Fruit fly (Drosophila melanogaster): ENCODE results near the gene Vps16B.
A peak's percentile ranks its signal among the peaks of the same experiment; 100 is the strongest.

Vps16B gene

dm6 chr3R:29772795-29773331, 43.4 kb downstream of the Vps16B start (continued):
- TF ChIP-seq PHDP (tag; optimal IDR thresholded peaks at IDR 0.05) (no peak), Meics (GFP tag; optimal IDR thresholded peaks at IDR 0.05) (no peak), CG6254 (GFP tag; optimal IDR thresholded peaks at IDR 0.05) (peak; percentile 23), CG9876 (GFP tag; optimal IDR thresholded peaks at IDR 0.05) (no peak), sna (GFP tag; IDR thresholded peaks at IDR 0.05; ENCODE audit: partially characterized antibody) (peak; percentile 47), twi (tag; optimal IDR thresholded peaks at IDR 0.05) (no peak), Ada2b (GFP tag; IDR thresholded peaks at IDR 0.05) (no peak), ara (GFP tag; IDR thresholded peaks at IDR 0.05) (0 out of 2 replicates have a peak, but pooled peaks have one; percentile 25), nom (GFP tag; optimal IDR thresholded peaks at IDR 0.05) (peak; percentile 75), Neu2 (GFP tag; optimal IDR thresholded peaks at IDR 0.05; ENCODE audit: borderline replicate concordance) (no peak), oc (tag; optimal IDR thresholded peaks at IDR 0.05) (peak; percentile 61), CG14710 (tag; optimal IDR thresholded peaks at IDR 0.05) (no peak), gcm2 (GFP tag; optimal IDR thresholded peaks at IDR 0.05) (no peak), CG11456 (GFP tag; IDR thresholded peaks at IDR 0.05) (no peak), Doc2 (GFP tag; IDR thresholded peaks at IDR 0.05) (no peak), CG1529 (GFP tag; optimal IDR thresholded peaks at IDR 0.05) (no peak), Hr51 (GFP tag; optimal IDR thresholded peaks at IDR 0.05) (peak in 1 of 2 experiments; percentile 11), CG12769 (tag; optimal IDR thresholded peaks at IDR 0.05) (peak; percentile 90), CG9215 (GFP tag; IDR thresholded peaks at IDR 0.05) (no peak), inv (GFP tag; IDR thresholded peaks at IDR 0.05; ENCODE audit: partially characterized antibody) (no peak; the same call in 1 of the 2 replicates), Xbp1 (GFP tag; optimal IDR thresholded peaks at IDR 0.05) (no peak), CG15601 (tag; optimal IDR thresholded peaks at IDR 0.05) (peak; percentile 16), gce (GFP tag; IDR thresholded peaks at IDR 0.05) (peak; percentile 37; the same call in 1 of the 3 replicates), vvl (GFP tag; IDR thresholded peaks at IDR 0.05) (no peak; the same call in 1 of the 2 replicates), gem (tag; optimal IDR thresholded peaks at IDR 0.05) (no peak), pnt (GFP tag; optimal IDR thresholded peaks at IDR 0.05) (no peak), Awh (GFP tag; IDR thresholded peaks at IDR 0.05) (no peak), CG8924 (tag; optimal IDR thresholded peaks at IDR 0.05) (peak; percentile 15), row (GFP tag; IDR thresholded peaks at IDR 0.05) (no peak; the same call in 2 of the 3 replicates), Dll (GFP tag; IDR thresholded peaks at IDR 0.05; ENCODE audit: partially characterized antibody) (peak; percentile 40; the same call in 2 of the 4 replicates), tio (GFP tag; optimal IDR thresholded peaks at IDR 0.05) (no peak), HHEX (GFP tag; optimal IDR thresholded peaks at IDR 0.05) (peak; percentile 57), CG14050 (GFP tag; IDR thresholded peaks at IDR 0.05) (no peak), Sin3A (optimal IDR thresholded peaks at IDR 0.05) (no peak), hbn (GFP tag; IDR thresholded peaks at IDR 0.05; ENCODE audit: partially characterized antibody) (peak; percentile 51), H2.0 (GFP tag; IDR thresholded peaks at IDR 0.05) (no peak), TFAM (GFP tag; optimal IDR thresholded peaks at IDR 0.05) (no peak), CG10959 (GFP tag; IDR thresholded peaks at IDR 0.05) (0 out of 2 replicates have a peak, but pooled peaks have one; percentile 16), CG12104 (GFP tag; optimal IDR thresholded peaks at IDR 0.05) (no peak), CG13624 (GFP tag; optimal IDR thresholded peaks at IDR 0.05) (peak; percentile 21)

Measured in whole organism, embryonic.